Fruit fly (Drosophila melanogaster): Measurements from ENCODE around the gene Nt5a.
A peak's percentile ranks its signal among the peaks of the same experiment; 100 is the strongest.

Gene Nt5a

DNA sequence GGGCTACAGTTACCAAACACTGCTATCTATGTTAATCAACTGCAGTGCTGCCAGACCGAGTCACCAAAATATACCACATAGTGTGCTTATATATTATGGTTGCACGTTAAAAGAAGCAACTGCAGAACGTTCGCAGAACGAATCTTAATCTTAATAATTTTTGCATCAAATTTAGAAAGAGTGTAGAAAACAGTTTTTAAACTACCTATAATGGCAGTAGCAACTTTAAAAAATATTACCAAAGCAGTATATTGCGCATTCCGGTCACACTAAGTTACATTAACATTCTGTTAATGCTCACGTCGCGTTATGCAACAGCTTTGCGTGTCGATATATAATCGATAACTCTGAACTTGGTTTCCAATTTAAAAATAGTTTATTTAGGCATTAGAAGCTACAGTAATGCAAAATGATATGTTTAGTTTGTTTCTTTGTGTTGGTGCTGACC lies 34.9 kb upstream of the Nt5a start, which contains the start of gene indra (continued):
- TF ChIP-seq Nf-YA (GFP tag; IDR thresholded peaks at IDR 0.05), result no peak
- TF ChIP-seq lov (optimal IDR thresholded peaks at IDR 0.05), result no peak
- TF ChIP-seq lov (GFP tag; IDR thresholded peaks at IDR 0.05), result no peak
- no peak for TF ChIP-seq jigr1 (GFP tag; IDR thresholded peaks at IDR 0.05)
- TF ChIP-seq cwo (GFP tag; optimal IDR thresholded peaks at IDR 0.05), result no peak
- TF ChIP-seq crp (GFP tag; optimal IDR thresholded peaks at IDR 0.05), result no peak
- TF ChIP-seq CG11560 (tag; IDR thresholded peaks at IDR 0.05), result peak; percentile 56; the same call in 2 of the 3 replicates
- peak; percentile 39 for TF ChIP-seq CG15479 (GFP tag; optimal IDR thresholded peaks at IDR 0.05)
- no peak for TF ChIP-seq bcd (GFP tag; optimal IDR thresholded peaks at IDR 0.05)
- TF ChIP-seq Six4 (GFP tag; optimal IDR thresholded peaks at IDR 0.05), result peak; percentile 23
- peak; percentile 63 for TF ChIP-seq ems (GFP tag; optimal IDR thresholded peaks at IDR 0.05)
- no peak for TF ChIP-seq CG1529 (GFP tag; optimal IDR thresholded peaks at IDR 0.05)
- TF ChIP-seq CG13894 (tag; optimal IDR thresholded peaks at IDR 0.05), result no peak
- TF ChIP-seq CG30403 (GFP tag; optimal IDR thresholded peaks at IDR 0.05), result peak; percentile 71
- no peak for TF ChIP-seq tio (GFP tag; optimal IDR thresholded peaks at IDR 0.05)
- TF ChIP-seq CG1603 (tag; optimal IDR thresholded peaks at IDR 0.05), result peak; percentile 27
- no peak for TF ChIP-seq CG7839 (tag; optimal IDR thresholded peaks at IDR 0.05)
- peak; percentile 9 for TF ChIP-seq pum (GFP tag; optimal IDR thresholded peaks at IDR 0.05)
- no peak for TF ChIP-seq ash1 (GFP tag; optimal IDR thresholded peaks at IDR 0.05)
- TF ChIP-seq sd (tag; optimal IDR thresholded peaks at IDR 0.05), result no peak
- peak; percentile 81 for TF ChIP-seq row (GFP tag; IDR thresholded peaks at IDR 0.05)
- no peak for TF ChIP-seq sens-2 (GFP tag; IDR thresholded peaks at IDR 0.05)
- TF ChIP-seq CG10654 (GFP tag; optimal IDR thresholded peaks at IDR 0.05), result peak; percentile 48
- no peak for TF ChIP-seq CG7357 (GFP tag; IDR thresholded peaks at IDR 0.05)
- peak; percentile 64 for TF ChIP-seq chn (GFP tag; optimal IDR thresholded peaks at IDR 0.05)
- TF ChIP-seq CG10462 (GFP tag; optimal IDR thresholded peaks at IDR 0.05), result peak; percentile 36
- TF ChIP-seq CG16815 (GFP tag; optimal IDR thresholded peaks at IDR 0.05), result peak; percentile 9
- peak; percentile 67; the same call in 1 of the 2 replicates for TF ChIP-seq CG13287 (GFP tag; IDR thresholded peaks at IDR 0.05; ENCODE audit: partially characterized antibody)
- peak in 1 of 3 experiments; percentile 53 for TF ChIP-seq lola (GFP tag; optimal IDR thresholded peaks at IDR 0.05)
- TF ChIP-seq pnt (GFP tag; optimal IDR thresholded peaks at IDR 0.05), result peak; percentile 42
- peak; percentile 77 for TF ChIP-seq phol (tag; optimal IDR thresholded peaks at IDR 0.05)
- TF ChIP-seq CG6689 (GFP tag; IDR thresholded peaks at IDR 0.05), result peak; percentile 56; the same call in 1 of the 2 replicates
- peak; percentile 6 for TF ChIP-seq CG4424 (GFP tag; optimal IDR thresholded peaks at IDR 0.05)
- no peak for TF ChIP-seq ap (GFP tag; IDR thresholded peaks at IDR 0.05)
- TF ChIP-seq CG3163 (GFP tag; optimal IDR thresholded peaks at IDR 0.05), result peak; percentile 17
- TF ChIP-seq CG10274 (GFP tag; optimal IDR thresholded peaks at IDR 0.05), result peak; percentile 7
- peak; percentile 46 for TF ChIP-seq zen (tag; optimal IDR thresholded peaks at IDR 0.05)
- no peak for TF ChIP-seq CG2199 (GFP tag; IDR thresholded peaks at IDR 0.05)
- TF ChIP-seq aop (GFP tag; IDR thresholded peaks at IDR 0.05), result no peak
- TF ChIP-seq Aef1 (GFP tag; IDR thresholded peaks at IDR 0.05), result peak; percentile 38; the same call in 1 of the 3 replicates
- no peak for TF ChIP-seq gcm (GFP tag; optimal IDR thresholded peaks at IDR 0.05)
- no peak for TF ChIP-seq CG10565 (GFP tag; optimal IDR thresholded peaks at IDR 0.05)
- peak; percentile 78 for TF ChIP-seq CG18011 (GFP tag; optimal IDR thresholded peaks at IDR 0.05)
- TF ChIP-seq Sox100B (GFP tag; optimal IDR thresholded peaks at IDR 0.05), result no peak
- no peak for TF ChIP-seq sima (GFP tag; optimal IDR thresholded peaks at IDR 0.05)
- TF ChIP-seq Stat92E (GFP tag; optimal IDR thresholded peaks at IDR 0.05), result no peak
- peak; percentile 13 for TF ChIP-seq Atf-2 (GFP tag; optimal IDR thresholded peaks at IDR 0.05)
- peak; percentile 58; the same call in 1 of the 2 replicates for TF ChIP-seq amos (GFP tag; IDR thresholded peaks at IDR 0.05; ENCODE audit: partially characterized antibody)
- TF ChIP-seq fd96Cb (tag; optimal IDR thresholded peaks at IDR 0.05), result peak; percentile 38
- peak; percentile 81 for TF ChIP-seq Max (GFP tag; optimal IDR thresholded peaks at IDR 0.05)
